Fruit fly (Drosophila melanogaster): ENCODE data around the gene CG43175.

The CG43175 gene

dm6 chr3R:17630417-17630816, at the start of gene CG43175:
CG43175 (plus strand) TSS chr3R:17630717.
- TF ChIP-seq CG17801 (GFP tag; optimal IDR thresholded peaks at IDR 0.05; ENCODE audit: partially characterized antibody) = no peak

dm6 chr3R:17583658-17584460, 46.7 kb upstream of the CG43175 start:
- TF ChIP-seq CG17801 (GFP tag; optimal IDR thresholded peaks at IDR 0.05; ENCODE audit: partially characterized antibody) = no peak

dm6 chr3R:17588805-17589204, 41.7 kb upstream of the CG43175 start:
- no peak for TF ChIP-seq CG17801 (GFP tag; optimal IDR thresholded peaks at IDR 0.05; ENCODE audit: partially characterized antibody)

dm6 chr3R:17591831-17592230, 38.7 kb upstream of the CG43175 start:
- no peak for TF ChIP-seq CG17801 (GFP tag; optimal IDR thresholded peaks at IDR 0.05; ENCODE audit: partially characterized antibody)

dm6 chr3R:17593470-17593869, 37.0 kb upstream of the CG43175 start:
- TF ChIP-seq CG17801 (GFP tag; optimal IDR thresholded peaks at IDR 0.05; ENCODE audit: partially characterized antibody) = no peak

dm6 chr3R:17594086-17594485, 36.4 kb upstream of the CG43175 start, which contains the start of gene Sgs5bis:
Sgs5bis (plus strand) TSS chr3R:17594386.
- no peak for TF ChIP-seq CG17801 (GFP tag; optimal IDR thresholded peaks at IDR 0.05; ENCODE audit: partially characterized antibody)

dm6 chr3R:17595084-17595483, 35.4 kb upstream of the CG43175 start, which contains the start of gene Sgs5:
Sgs5 (plus strand) TSS chr3R:17595362.
- no peak for TF ChIP-seq CG17801 (GFP tag; optimal IDR thresholded peaks at IDR 0.05; ENCODE audit: partially characterized antibody)

- TF ChIP-seq CG17801 (GFP tag; optimal IDR thresholded peaks at IDR 0.05; ENCODE audit: partially characterized antibody) = no peak
These were observed 34.3 kb upstream of the CG43175 start, which contains the start of gene CG7606 for dm6 chr3R:17596236-17596635. CG7606 (plus strand) TSS chr3R:17596536.

dm6 chr3R:17599695-17600094, 30.8 kb upstream of the CG43175 start:
- TF ChIP-seq CG17801 (GFP tag; optimal IDR thresholded peaks at IDR 0.05; ENCODE audit: partially characterized antibody) = no peak

- no peak for TF ChIP-seq CG17801 (GFP tag; optimal IDR thresholded peaks at IDR 0.05; ENCODE audit: partially characterized antibody)
These were observed 28.7 kb upstream of the CG43175 start for dm6 chr3R:17601866-17602265.

dm6 chr3R:17602974-17603373, 27.5 kb upstream of the CG43175 start:
- no peak for TF ChIP-seq CG17801 (GFP tag; optimal IDR thresholded peaks at IDR 0.05; ENCODE audit: partially characterized antibody)

dm6 chr3R:17603717-17604116, 26.8 kb upstream of the CG43175 start:
- TF ChIP-seq CG17801 (GFP tag; optimal IDR thresholded peaks at IDR 0.05; ENCODE audit: partially characterized antibody) = no peak

- TF ChIP-seq CG17801 (GFP tag; optimal IDR thresholded peaks at IDR 0.05; ENCODE audit: partially characterized antibody) = no peak
These were observed 26.2 kb upstream of the CG43175 start for dm6 chr3R:17604198-17604879.

dm6 chr3R:17604880-17605667, 25.4 kb upstream of the CG43175 start:
- no peak for TF ChIP-seq CG17801 (GFP tag; optimal IDR thresholded peaks at IDR 0.05; ENCODE audit: partially characterized antibody)

dm6 chr3R:17605872-17606271, 24.6 kb upstream of the CG43175 start, which contains the start of gene sll:
sll (plus strand) TSS chr3R:17606106.
- no peak for TF ChIP-seq CG17801 (GFP tag; optimal IDR thresholded peaks at IDR 0.05; ENCODE audit: partially characterized antibody)

Data from ovary, adult (tissue).